Fruit fly (Drosophila melanogaster) whole organism, embryonic: Measurements from ENCODE around the gene CG4393.

Experiments
- Bteb2 ChIP-seq: fragments of 200-800 bp; sonication (Bioruptor generic); optimal IDR thresholded peaks from 2 replicates; lab custom pipeline; 2016; ENCODE audit warnings: missing biosample characterization, missing genetic modification characterization
- CG10147 ChIP-seq: fragments of 200-800 bp; sonication (Bioruptor generic); optimal IDR thresholded peaks from 2 replicates; lab custom pipeline; 2019; ENCODE audit warnings: missing biosample characterization, mild to moderate bottlenecking, missing genetic modification characterization, moderate library complexity
- CG16813 ChIP-seq: fragments of 200-800 bp; sonication (Bioruptor generic); IDR thresholded peaks from 3 replicates; pipeline ENCODE4 v1.3.6; 2022; ENCODE audit warnings: missing biosample characterization, missing genetic modification characterization; ENCODE audit not compliant: partially characterized antibody
- CG2889 ChIP-seq: fragments of 200-800 bp; sonication (Bioruptor generic); IDR thresholded peaks from 3 replicates; pipeline ENCODE4 v1.3.6; 2022; ENCODE audit warnings: missing biosample characterization, missing genetic modification characterization
- CG32772 ChIP-seq: fragments of 200-800 bp; sonication (Bioruptor generic); IDR thresholded peaks from 2 replicates; pipeline ENCODE4 v1.3.6; 2022; ENCODE audit warnings: missing biosample characterization, missing genetic modification characterization
- CG33213 ChIP-seq: fragments of 200-800 bp; sonication (Bioruptor generic); optimal IDR thresholded peaks from 3 replicates; lab custom pipeline; 2016; ENCODE audit warnings: missing biosample characterization, missing genetic modification characterization
- CG9215 ChIP-seq: fragments of 200-800 bp; sonication (Bioruptor generic); IDR thresholded peaks from 2 replicates; pipeline ENCODE4 v1.3.6; 2022; ENCODE audit warnings: missing biosample characterization, missing genetic modification characterization
- Dbx ChIP-seq: fragments of 200-800 bp; sonication (Bioruptor generic); IDR thresholded peaks from 3 replicates; pipeline ENCODE4 v1.3.6; 2022; ENCODE audit warnings: missing biosample characterization, missing genetic modification characterization
- HmgD ChIP-seq: fragments of 200-800 bp; sonication (Bioruptor generic); optimal IDR thresholded peaks from 3 replicates; lab custom pipeline; 2016; ENCODE audit warnings: missing biosample characterization, missing genetic modification characterization
- Nf-YC ChIP-seq: fragments of 200-800 bp; optimal IDR thresholded peaks from 3 replicates; lab custom pipeline; 2019; ENCODE audit warnings: missing biosample characterization, mild to moderate bottlenecking, missing genetic modification characterization, moderate library complexity
- Ssrp ChIP-seq: fragments of 200-800 bp; sonication (Bioruptor generic); optimal IDR thresholded peaks from 2 replicates; lab custom pipeline; 2018; ENCODE audit warnings: missing biosample characterization, mild to moderate bottlenecking, missing genetic modification characterization, moderate library complexity
- ftz-f1 ChIP-seq: fragments of 200-800 bp; sonication (Bioruptor generic); optimal IDR thresholded peaks from 2 replicates; lab custom pipeline; 2016; ENCODE audit warnings: missing biosample characterization, missing genetic modification characterization
- psq ChIP-seq: fragments of 200-800 bp; sonication (Bioruptor generic); optimal IDR thresholded peaks from 2 replicates; lab custom pipeline; 2017; ENCODE audit warnings: missing biosample characterization, missing genetic modification characterization
- yki ChIP-seq: fragments of >200 bp; optimal IDR thresholded peaks from 3 replicates; lab custom pipeline; 2018

dm6 chr3R:23334036-23334744 lies 50.4 kb downstream of the CG4393 start:
- no peak for TF ChIP-seq Dbx (GFP tag; lab: Robert Waterston, UW)
- TF ChIP-seq Nf-YC = no peak
- no peak for TF ChIP-seq CG10147 (GFP tag; lab: Kevin White, UChicago)
- TF ChIP-seq HmgD (GFP tag; lab: Kevin White, UChicago) = no peak
- no peak for TF ChIP-seq CG33213 (GFP tag; lab: Kevin White, UChicago)
- no peak for TF ChIP-seq CG2889
- TF ChIP-seq Bteb2 (GFP tag; lab: Kevin White, UChicago) = no peak
- TF ChIP-seq psq (GFP tag; lab: Kevin White, UChicago) = no peak
- TF ChIP-seq Ssrp = no peak
- TF ChIP-seq yki (lab: Kevin White, UChicago) = peak; percentile 64
- no peak for TF ChIP-seq CG9215 (GFP tag; lab: Robert Waterston, UW)
- TF ChIP-seq CG32772 = no peak
- TF ChIP-seq ftz-f1 (GFP tag; lab: Kevin White, UChicago) = no peak
- no peak for TF ChIP-seq CG16813 (GFP tag; lab: Robert Waterston, UW)
